Fruit fly (Drosophila melanogaster): ENCODE data around the gene CG42740.

CG42740 gene

DNA sequence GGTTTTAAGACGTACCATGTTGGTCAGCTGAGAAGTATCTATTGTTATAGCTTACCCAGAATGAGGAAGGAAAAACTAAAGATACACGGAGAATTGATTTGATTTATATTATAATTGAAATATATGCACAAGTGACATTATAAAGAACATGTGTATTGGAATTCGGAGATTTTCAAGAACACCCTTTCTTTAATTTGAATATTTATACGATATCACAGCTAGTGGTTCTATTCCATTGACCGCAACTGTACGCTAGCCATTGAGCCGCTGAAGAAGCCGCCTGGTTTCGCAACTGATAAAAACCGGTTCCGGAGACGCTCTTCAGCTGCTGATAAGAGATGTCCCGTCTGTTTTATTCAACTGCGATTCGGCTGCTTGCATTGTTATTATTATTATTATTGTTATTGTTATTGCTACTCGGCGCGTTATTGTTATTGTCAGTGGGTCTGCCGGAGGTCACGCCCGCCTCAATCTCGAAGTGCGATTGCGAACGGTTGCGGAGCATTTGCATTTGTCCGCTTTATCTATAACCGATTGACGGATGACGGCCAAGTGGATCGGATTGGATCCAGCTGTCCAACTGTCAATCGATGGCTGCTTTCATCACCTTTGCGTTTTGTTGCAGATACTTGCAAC lies 39.0 kb upstream of the CG42740 start (continued):
- TF ChIP-seq slbo (GFP tag; IDR thresholded peaks at IDR 0.05) = peak; percentile 59
- peak; percentile 51 for TF ChIP-seq CG2678 (tag; optimal IDR thresholded peaks at IDR 0.05)
- TF ChIP-seq CG11085 (GFP tag; IDR thresholded peaks at IDR 0.05) = no peak
- TF ChIP-seq CG10979 (tag; optimal IDR thresholded peaks at IDR 0.05) = peak; percentile 26
- TF ChIP-seq CG3065 (GFP tag; optimal IDR thresholded peaks at IDR 0.05) = no peak
- TF ChIP-seq Xbp1 (GFP tag; optimal IDR thresholded peaks at IDR 0.05) = peak; percentile 19
- TF ChIP-seq bbx (GFP tag; IDR thresholded peaks at IDR 0.05; ENCODE audit: partially characterized antibody) = no peak
- TF ChIP-seq Oli (tag; optimal IDR thresholded peaks at IDR 0.05) = peak; percentile 18
- TF ChIP-seq sr (GFP tag; IDR thresholded peaks at IDR 0.05) = no peak
- TF ChIP-seq Hr51 (GFP tag; optimal IDR thresholded peaks at IDR 0.05) = peak in 1 of 2 experiments; percentile 59
- TF ChIP-seq Sox102F (GFP tag; optimal IDR thresholded peaks at IDR 0.05) = peak; percentile 41
- TF ChIP-seq Lpt (GFP tag; optimal IDR thresholded peaks at IDR 0.05) = no peak
- no peak for TF ChIP-seq oc (tag; optimal IDR thresholded peaks at IDR 0.05)
- TF ChIP-seq CG1529 (GFP tag; optimal IDR thresholded peaks at IDR 0.05) = no peak
- TF ChIP-seq en (GFP tag; optimal IDR thresholded peaks at IDR 0.05) = no peak
- TF ChIP-seq ase (GFP tag; IDR thresholded peaks at IDR 0.05) = no peak
- no peak for TF ChIP-seq CG4707 (GFP tag; optimal IDR thresholded peaks at IDR 0.05)
- peak; percentile 4 for TF ChIP-seq Hmr (GFP tag; optimal IDR thresholded peaks at IDR 0.05)
- no peak for TF ChIP-seq CG3838 (GFP tag; optimal IDR thresholded peaks at IDR 0.05)
- no peak for TF ChIP-seq CG12769 (tag; optimal IDR thresholded peaks at IDR 0.05)
- no peak for TF ChIP-seq CG3163 (GFP tag; optimal IDR thresholded peaks at IDR 0.05)
- peak; percentile 22 for TF ChIP-seq CG8924 (tag; optimal IDR thresholded peaks at IDR 0.05)
- TF ChIP-seq Nf-YB (GFP tag; optimal IDR thresholded peaks at IDR 0.05) = no peak
- 0 out of 4 replicates have a peak, but pooled peaks have one; percentile 12 for TF ChIP-seq chinmo (GFP tag; IDR thresholded peaks at IDR 0.05; ENCODE audit: partially characterized antibody)
- TF ChIP-seq CG18619 (GFP tag; optimal IDR thresholded peaks at IDR 0.05) = no peak
- TF ChIP-seq Hmx (GFP tag; optimal IDR thresholded peaks at IDR 0.05) = no peak
- no peak for TF ChIP-seq mld (GFP tag; IDR thresholded peaks at IDR 0.05; ENCODE audit: partially characterized antibody)
- TF ChIP-seq B-H1 (GFP tag; IDR thresholded peaks at IDR 0.05) = peak; percentile 15; the same call in 1 of the 3 replicates
- no peak for TF ChIP-seq Bdp1 (GFP tag; optimal IDR thresholded peaks at IDR 0.05)
- peak; percentile 18; the same call in 1 of the 3 replicates for TF ChIP-seq CG14050 (GFP tag; IDR thresholded peaks at IDR 0.05)
- no peak for TF ChIP-seq zfh2 (GFP tag; optimal IDR thresholded peaks at IDR 0.05)
- peak; percentile 15 for TF ChIP-seq HHEX (GFP tag; optimal IDR thresholded peaks at IDR 0.05)
- peak; percentile 33 for TF ChIP-seq CG18262 (tag; optimal IDR thresholded peaks at IDR 0.05)
- peak; percentile 46; the same call in 1 of the 2 replicates for TF ChIP-seq Rfx (GFP tag; IDR thresholded peaks at IDR 0.05)
- TF ChIP-seq CG13424 (tag; optimal IDR thresholded peaks at IDR 0.05) = peak; percentile 41
- no peak for TF ChIP-seq CG13287 (GFP tag; IDR thresholded peaks at IDR 0.05; ENCODE audit: partially characterized antibody)
- no peak for TF ChIP-seq vfl (GFP tag; optimal IDR thresholded peaks at IDR 0.05)
- TF ChIP-seq CG6854 (GFP tag; optimal IDR thresholded peaks at IDR 0.05) = no peak
- peak; percentile 27; the same call in 1 of the 2 replicates for TF ChIP-seq vvl (GFP tag; IDR thresholded peaks at IDR 0.05)
- no peak for TF ChIP-seq Deaf1 (tag; optimal IDR thresholded peaks at IDR 0.05)
- no peak for TF ChIP-seq B-H2 (GFP tag; optimal IDR thresholded peaks at IDR 0.05)
- 0 out of 2 replicates have a peak, but pooled peaks have one; percentile 8 for TF ChIP-seq stc (GFP tag; IDR thresholded peaks at IDR 0.05)
- TF ChIP-seq CG10654 (GFP tag; optimal IDR thresholded peaks at IDR 0.05) = no peak
- peak; percentile 15 for TF ChIP-seq gcm (GFP tag; optimal IDR thresholded peaks at IDR 0.05)
- peak; percentile 29 for TF ChIP-seq CG17359 (tag; optimal IDR thresholded peaks at IDR 0.05)
- TF ChIP-seq CG11696 (GFP tag; IDR thresholded peaks at IDR 0.05) = peak; percentile 89
- no peak for TF ChIP-seq CG13123 (GFP tag; optimal IDR thresholded peaks at IDR 0.05)

All from whole organism, embryonic.